Worm (Caenorhabditis elegans) whole organism, dauer: ENCODE data around the gene rpb-4.
"Not testable (repeated sequence)": the region's sequence is repeated elsewhere in the genome, so short reads cannot be mapped to it uniquely, and the experiment has no call there.

ENCODE experiments used
- unc-62 ChIP-seq: sonication (generic microtip); optimal IDR thresholded peaks from 2 replicates; lab custom pipeline; 2017; ENCODE audit warnings: missing biosample characterization, missing genetic modification reagents, missing genetic modification characterization

Gene rpb-4

ce11 chrII:7357176-7357575 lies 17.1 kb upstream of the rpb-4 start:
- no peak for TF ChIP-seq unc-62 (GFP tag; lab: Kevin White, UChicago)

DNA sequence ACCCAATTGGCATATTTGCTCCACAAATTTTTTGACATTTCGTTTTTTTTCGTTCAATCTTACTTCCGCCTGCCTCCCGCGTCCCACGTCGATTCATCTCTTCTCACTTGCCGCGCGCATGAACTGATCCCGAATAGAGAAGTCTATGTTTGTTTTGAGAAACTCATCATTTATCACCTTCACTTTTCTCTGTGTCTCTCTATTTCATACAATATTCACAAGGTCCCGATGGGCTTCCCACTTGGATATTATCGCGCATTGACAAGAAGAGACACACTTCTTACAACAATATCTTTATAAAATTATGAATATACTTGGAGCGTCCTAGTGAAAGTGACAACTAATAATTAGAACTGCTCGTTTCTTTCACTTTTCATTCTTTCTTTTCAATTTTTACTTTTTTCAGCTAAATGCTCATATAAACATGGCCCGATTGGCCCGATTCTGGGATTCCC lies 15.8 kb upstream of the rpb-4 start, which contains the start of gene insc-1:
Gene insc-1 (plus strand): TSS at position 405 of the 455 bp plus-strand sequence.
- no peak for TF ChIP-seq unc-62 (GFP tag; lab: Kevin White, UChicago)

DNA sequence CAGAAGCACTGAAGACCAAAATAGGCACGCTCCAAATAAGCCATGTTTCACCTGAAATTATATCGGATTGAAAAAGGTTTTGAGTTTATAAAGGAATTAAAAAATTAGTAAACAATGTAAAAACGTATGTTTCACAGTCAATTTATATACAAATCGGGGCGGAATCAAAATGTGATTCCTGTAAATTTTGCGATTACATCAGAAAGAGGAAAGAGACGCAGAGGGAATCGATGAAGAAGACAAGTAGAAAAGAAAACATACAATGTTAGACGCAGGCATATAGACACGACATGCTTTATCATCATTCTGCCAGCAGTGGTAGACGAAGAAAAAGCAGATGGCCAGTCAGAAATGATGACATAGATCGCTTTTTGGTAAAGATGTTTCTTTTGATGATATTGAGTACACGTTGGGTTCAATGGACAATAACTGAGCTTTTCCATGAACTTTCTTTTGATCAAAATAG lies 10.3 kb upstream of the rpb-4 start, which contains the start of gene msra-1:
Gene msra-1 (minus strand): TSS at position 51 of the 466 bp plus-strand sequence.
- no peak for TF ChIP-seq unc-62 (GFP tag; lab: Kevin White, UChicago)

- TF ChIP-seq unc-62 (GFP tag; lab: Kevin White, UChicago), result no peak
These were observed 5.5 kb upstream of the rpb-4 start, which contains the start of gene F43E2.6 for ce11 chrII:7368761-7369160. Gene F43E2.6 (minus strand): TSS chrII:7368861.

DNA sequence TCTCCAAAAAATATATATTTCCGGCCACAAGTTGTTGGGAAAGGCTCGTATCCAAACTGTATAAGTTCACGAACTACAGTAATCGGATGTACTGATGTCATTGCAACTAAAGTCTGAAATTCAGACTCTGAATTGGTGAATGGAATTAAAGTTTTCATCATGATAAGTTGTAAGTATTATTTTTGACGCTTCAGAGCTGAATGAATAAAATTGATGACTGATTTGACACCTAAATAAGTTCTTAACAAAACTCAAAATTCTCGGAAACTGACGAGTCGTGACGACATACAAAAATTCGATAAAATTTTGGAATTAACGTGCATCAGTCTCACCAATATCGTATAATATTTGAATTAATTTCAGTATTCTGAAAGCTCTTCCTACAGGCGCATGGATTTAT lies 4.1 kb upstream of the rpb-4 start, which contains the start of gene F43E2.11:
Gene F43E2.11 (minus strand): TSS at position 101 of the 400 bp plus-strand sequence.
- not testable (repeated sequence) for TF ChIP-seq unc-62 (GFP tag; lab: Kevin White, UChicago)

ce11 chrII:7374980-7375379 lies 685 bp downstream of the rpb-4 start, which contains the start of gene F43E2.1:
Gene F43E2.1 (plus strand): TSS chrII:7375280.
- TF ChIP-seq unc-62 (GFP tag; lab: Kevin White, UChicago), result no peak

ce11 chrII:7379021-7379420 lies 4.7 kb downstream of the rpb-4 start, which contains the start of gene C07D10.6:
Gene C07D10.6 (plus strand): TSS chrII:7379321.
- no peak for TF ChIP-seq unc-62 (GFP tag; lab: Kevin White, UChicago)

DNA sequence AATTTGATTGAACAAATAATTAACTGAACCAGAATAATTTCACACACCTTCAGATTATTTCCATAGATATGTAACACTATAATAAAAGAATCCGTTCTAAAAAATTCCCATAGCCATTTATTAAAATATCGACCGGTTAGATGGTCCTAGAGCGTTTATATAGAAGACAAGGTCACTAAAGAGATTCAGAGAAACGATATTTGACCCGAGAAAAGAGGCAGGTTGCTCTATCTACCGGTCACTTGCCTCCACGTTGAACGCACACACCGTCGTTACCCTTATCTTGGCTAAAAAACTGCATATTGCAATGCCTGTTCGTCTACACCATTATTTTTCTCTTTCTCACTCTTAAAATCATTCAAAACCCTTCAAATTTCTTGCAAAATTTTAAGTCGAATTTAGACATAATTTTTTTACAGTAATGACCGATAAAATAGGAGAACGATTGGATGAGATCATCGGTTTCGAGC lies 6.9 kb downstream of the rpb-4 start, which contains the start of gene C07D10.5:
Gene C07D10.5 (plus strand): TSS at position 420 of the 470 bp plus-strand sequence.
- TF ChIP-seq unc-62 (GFP tag; lab: Kevin White, UChicago), result no peak

- TF ChIP-seq unc-62 (GFP tag; lab: Kevin White, UChicago), result no peak
These were observed 7.7 kb downstream of the rpb-4 start for ce11 chrII:7381947-7382346.

- no peak for TF ChIP-seq unc-62 (GFP tag; lab: Kevin White, UChicago)
These were observed 11.1 kb downstream of the rpb-4 start, which contains the start of gene sre-3 for ce11 chrII:7385442-7385841. Gene sre-3 (plus strand): TSS chrII:7385742.

ce11 chrII:7390335-7390734 lies 16.0 kb downstream of the rpb-4 start:
- no peak for TF ChIP-seq unc-62 (GFP tag; lab: Kevin White, UChicago)

DNA sequence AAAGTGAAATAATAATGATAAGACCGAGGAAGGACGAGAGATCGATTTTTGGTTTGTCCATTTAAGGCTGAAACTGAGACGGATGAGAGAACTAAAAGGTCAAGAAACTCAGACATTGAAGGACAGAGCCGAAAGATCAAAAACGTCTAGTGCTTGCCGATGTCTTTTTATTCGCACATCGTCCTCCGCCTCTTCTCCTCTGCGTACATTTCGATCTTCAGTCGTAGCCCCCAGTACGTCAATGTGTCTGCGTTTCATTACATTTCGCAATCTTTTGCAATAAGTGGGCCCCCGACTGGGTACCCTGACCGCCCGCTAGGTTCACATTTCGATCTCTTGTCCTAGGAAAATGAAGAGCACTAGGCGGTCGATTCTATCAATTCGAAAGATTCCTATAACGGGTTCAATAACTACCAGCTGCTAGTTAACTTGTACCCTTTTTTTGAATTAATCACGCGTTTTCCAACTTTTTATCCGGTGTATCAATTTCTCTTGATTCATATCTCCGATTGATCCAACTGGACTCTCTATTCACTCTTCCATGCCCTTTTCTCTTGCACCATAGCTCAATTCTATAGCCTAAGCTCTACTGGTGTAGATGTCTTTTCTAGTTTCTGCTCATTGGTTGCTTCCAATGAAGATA lies 17.9 kb downstream of the rpb-4 start:
- no peak for TF ChIP-seq unc-62 (GFP tag; lab: Kevin White, UChicago)

ce11 chrII:7393393-7393792 lies 19.1 kb downstream of the rpb-4 start:
- no peak for TF ChIP-seq unc-62 (GFP tag; lab: Kevin White, UChicago)

DNA sequence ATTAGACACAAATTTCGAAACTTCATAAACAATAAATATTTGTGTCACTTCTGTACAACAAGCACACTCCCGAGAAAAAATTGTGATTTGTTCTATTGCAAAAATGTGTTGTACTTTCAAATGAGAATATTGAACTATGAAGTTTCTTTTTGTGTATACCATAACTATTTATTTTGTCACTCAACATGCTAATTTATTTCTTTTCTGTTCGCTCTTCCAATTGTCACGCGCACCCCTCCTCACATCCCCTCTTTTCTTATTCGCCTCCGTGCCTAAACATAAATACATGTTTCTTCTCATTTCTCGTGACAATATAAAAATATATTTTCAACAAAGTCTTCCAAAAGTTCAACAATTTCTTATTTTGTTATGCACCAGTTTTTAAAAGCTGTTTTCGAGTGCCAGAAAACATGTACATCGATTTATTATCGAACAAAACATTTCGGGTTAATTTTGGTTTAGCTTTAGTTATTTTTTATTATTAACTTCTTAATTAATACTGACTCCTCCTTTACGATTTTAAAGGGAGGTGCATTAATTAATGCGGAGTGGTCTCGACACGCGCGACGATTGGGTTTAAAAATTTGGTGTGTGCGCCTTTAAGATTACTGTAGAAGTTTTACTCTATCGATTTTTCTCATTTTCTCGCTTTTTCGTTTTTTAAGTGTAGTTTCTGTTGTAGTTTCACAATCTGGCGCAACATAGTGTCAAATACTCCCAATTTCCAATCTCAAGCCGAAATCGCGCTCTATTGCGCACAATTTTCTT lies 19.8 kb downstream of the rpb-4 start:
- no peak for TF ChIP-seq unc-62 (GFP tag; lab: Kevin White, UChicago)

ce11 chrII:7394690-7395054 lies 20.4 kb downstream of the rpb-4 start, which contains the start of gene bath-44:
Gene bath-44 (plus strand): TSS chrII:7394955.
- TF ChIP-seq unc-62 (GFP tag; lab: Kevin White, UChicago), result no peak

ce11 chrII:7396081-7396480 lies 21.8 kb downstream of the rpb-4 start:
- TF ChIP-seq unc-62 (GFP tag; lab: Kevin White, UChicago), result no peak
